Worm (Caenorhabditis elegans) whole organism, late embryonic: ENCODE measurements around the gene sma-2.

Experiments used
- C08G9.2 ChIP-seq: sonication (generic microtip); optimal IDR thresholded peaks from 2 replicates; lab custom pipeline; 2016; ENCODE audit warnings: mild to moderate bottlenecking, missing genetic modification characterization, moderate library complexity, missing compliant biosample characterization
- C38D4.7 ChIP-seq: fragments of 200-800 bp; sonication (Bioruptor generic); optimal IDR thresholded peaks from 2 replicates; lab custom pipeline; 2018; ENCODE audit warnings: mild to moderate bottlenecking, missing genetic modification characterization, moderate library complexity, missing compliant biosample characterization
- T23F11.4 ChIP-seq: fragments of 200-800 bp; sonication (Bioruptor generic); optimal IDR thresholded peaks from 2 replicates; lab custom pipeline; 2018; ENCODE audit warnings: mild to moderate bottlenecking, missing genetic modification characterization, missing compliant biosample characterization
- Y22D7AL.16 ChIP-seq: sonication (generic microtip); optimal IDR thresholded peaks from 2 replicates; lab custom pipeline; 2016; ENCODE audit warnings: missing genetic modification characterization, missing compliant biosample characterization
- ceh-14 ChIP-seq: sonication (generic microtip); optimal IDR thresholded peaks from 2 replicates; lab custom pipeline; 2016; ENCODE audit warnings: missing genotype, missing genetic modification characterization, missing compliant biosample characterization
- ceh-18 ChIP-seq: sonication (generic microtip); optimal IDR thresholded peaks from 2 replicates; lab custom pipeline; 2016; ENCODE audit warnings: missing genetic modification characterization, missing compliant biosample characterization
- ceh-22 ChIP-seq: sonication (generic microtip); optimal IDR thresholded peaks from 2 replicates; lab custom pipeline; 2017; ENCODE audit warnings: missing biosample characterization, missing genetic modification characterization
- ceh-30 ChIP-seq: fragments of 150-350 bp; optimal IDR thresholded peaks from 2 replicates; lab custom pipeline; 2014; ENCODE audit warnings: missing biosample characterization, missing genetic modification characterization
- ceh-31 ChIP-seq: sonication (generic microtip); optimal IDR thresholded peaks from 2 replicates; lab custom pipeline; 2016; ENCODE audit warnings: missing genetic modification characterization, missing compliant biosample characterization
- ceh-34 ChIP-seq: sonication (generic microtip); optimal IDR thresholded peaks from 2 replicates; lab custom pipeline; 2016; ENCODE audit warnings: mild to moderate bottlenecking, missing genetic modification characterization, missing compliant biosample characterization
- ceh-6 ChIP-seq: fragments of 200-800 bp; sonication (Bioruptor generic); optimal IDR thresholded peaks from 2 replicates; lab custom pipeline; 2018; ENCODE audit warnings: mild to moderate bottlenecking, missing genetic modification characterization, missing compliant biosample characterization
- ceh-9 ChIP-seq: sonication (generic microtip); optimal IDR thresholded peaks from 2 replicates; lab custom pipeline; 2016; ENCODE audit warnings: mild to moderate bottlenecking, missing genetic modification characterization, inconsistent platforms, missing compliant biosample characterization
- elt-2 ChIP-seq: sonication (generic microtip); optimal IDR thresholded peaks from 2 replicates; lab custom pipeline; 2016; ENCODE audit warnings: missing genetic modification reagents, missing genetic modification characterization, missing compliant biosample characterization
- fkh-10 ChIP-seq: fragments of 150-350 bp; optimal IDR thresholded peaks from 2 replicates; lab custom pipeline; 2014; ENCODE audit warnings: missing biosample characterization, missing genetic modification reagents, missing genetic modification characterization
- gmeb-2 ChIP-seq: sonication (generic microtip); optimal IDR thresholded peaks from 2 replicates; lab custom pipeline; 2016; ENCODE audit warnings: missing genetic modification characterization, inconsistent platforms, missing compliant biosample characterization
- hlh-15 ChIP-seq: sonication (generic microtip); optimal IDR thresholded peaks from 2 replicates; lab custom pipeline; 2016; ENCODE audit warnings: missing genetic modification characterization, missing compliant biosample characterization
- hlh-30 ChIP-seq: sonication (generic microtip); optimal IDR thresholded peaks from 2 replicates; lab custom pipeline; 2017; ENCODE audit warnings: antibody characterized with exemption, missing genetic modification characterization, missing compliant biosample characterization; ENCODE audit not compliant: insufficient read depth
- hlh-6 ChIP-seq: sonication (generic microtip); optimal IDR thresholded peaks from 2 replicates; lab custom pipeline; 2016; ENCODE audit warnings: missing genotype, missing genetic modification characterization, missing compliant biosample characterization
- hlh-8 ChIP-seq: sonication (generic microtip); optimal IDR thresholded peaks from 2 replicates; lab custom pipeline; 2016; ENCODE audit warnings: missing genotype, missing genetic modification characterization, missing compliant biosample characterization
- nfya-1 ChIP-seq: sonication (generic microtip); optimal IDR thresholded peaks from 2 replicates; lab custom pipeline; 2017; ENCODE audit warnings: missing genetic modification characterization, mild to moderate bottlenecking, missing compliant biosample characterization, antibody characterized with exemption, moderate library complexity
- odd-2 ChIP-seq: sonication (generic microtip); optimal IDR thresholded peaks from 2 replicates; lab custom pipeline; 2017; ENCODE audit warnings: antibody characterized with exemption, mild to moderate bottlenecking, missing genetic modification characterization, missing compliant biosample characterization
- pag-3 ChIP-seq: sonication (generic microtip); optimal IDR thresholded peaks from 2 replicates; lab custom pipeline; 2016; ENCODE audit warnings: missing compliant biosample characterization, missing genetic modification characterization, borderline replicate concordance
- pat-9 ChIP-seq: fragments of 200-800 bp; sonication (Bioruptor generic); optimal IDR thresholded peaks from 2 replicates; lab custom pipeline; 2018; ENCODE audit warnings: mild to moderate bottlenecking, missing genetic modification characterization, moderate library complexity, missing compliant biosample characterization
- pha-2 ChIP-seq: sonication (generic microtip); optimal IDR thresholded peaks from 2 replicates; lab custom pipeline; 2017; ENCODE audit warnings: mild to moderate bottlenecking, missing genetic modification characterization, missing compliant biosample characterization
- sdc-2 ChIP-seq: sonication (generic microtip); optimal IDR thresholded peaks from 2 replicates; lab custom pipeline; 2016; ENCODE audit warnings: missing genotype, missing genetic modification characterization, missing compliant biosample characterization
- sox-2 ChIP-seq: fragments of 200-800 bp; sonication (Bioruptor generic); IDR thresholded peaks from 2 replicates; pipeline ENCODE4 v1.3.6; 2022; ENCODE audit warnings: missing genetic modification reagents, missing genetic modification characterization, missing compliant biosample characterization
- sox-4 ChIP-seq: sonication (generic microtip); optimal IDR thresholded peaks from 2 replicates; lab custom pipeline; 2017; ENCODE audit warnings: mild to moderate bottlenecking, missing genetic modification characterization, inconsistent platforms, missing compliant biosample characterization
- syd-9 ChIP-seq: sonication (generic microtip); optimal IDR thresholded peaks from 2 replicates; lab custom pipeline; 2016; ENCODE audit warnings: mild to moderate bottlenecking, missing genetic modification characterization, moderate library complexity, missing compliant biosample characterization
- tbx-2 ChIP-seq: sonication (generic microtip); optimal IDR thresholded peaks from 2 replicates; lab custom pipeline; 2016; ENCODE audit warnings: missing genetic modification characterization, missing compliant biosample characterization
- ttx-3 ChIP-seq: sonication (generic microtip); optimal IDR thresholded peaks from 2 replicates; lab custom pipeline; 2016; ENCODE audit warnings: missing genetic modification reagents, missing genetic modification characterization, missing compliant biosample characterization
- unc-42 ChIP-seq: sonication (generic microtip); optimal IDR thresholded peaks from 2 replicates; lab custom pipeline; 2016; ENCODE audit warnings: missing genotype, missing genetic modification characterization, missing compliant biosample characterization
- unc-55 ChIP-seq: sonication (generic microtip); optimal IDR thresholded peaks from 2 replicates; lab custom pipeline; 2017; ENCODE audit warnings: missing biosample characterization, missing genetic modification reagents, missing genetic modification characterization
- zip-5 ChIP-seq: sonication (generic microtip); optimal IDR thresholded peaks from 2 replicates; lab custom pipeline; 2016; ENCODE audit warnings: missing genetic modification characterization, missing compliant biosample characterization

sma-2 gene

ce11 chrIII:8782080-8782479 is 32.6 kb downstream of the sma-2 start:
- TF ChIP-seq ceh-31 (tag; lab: Kevin White, UChicago): peak; percentile 14
- no peak for TF ChIP-seq ceh-22
- TF ChIP-seq ceh-34: no peak

ce11 chrIII:8782744-8783143 is 33.3 kb downstream of the sma-2 start:
- TF ChIP-seq C08G9.2 (no peak), syd-9 (tag; lab: Kevin White, UChicago) (no peak), sox-4 (tag; lab: Kevin White, UChicago) (no peak), ceh-31 (tag; lab: Kevin White, UChicago) (no peak), ceh-9 (tag; lab: Kevin White, UChicago) (no peak), pag-3 (no peak), ttx-3 (no peak), T23F11.4 (no peak)

- TF ChIP-seq elt-2 (tag; lab: Kevin White, UChicago): no peak
- TF ChIP-seq ceh-18 (tag; lab: Kevin White, UChicago): peak; percentile 9
These were observed 35.0 kb downstream of the sma-2 start for ce11 chrIII:8784500-8784899.

- TF ChIP-seq hlh-15 (no peak), fkh-10 (GFP tag; lab: Kevin White, UChicago) (no peak), Y22D7AL.16 (no peak), C38D4.7 (GFP tag; lab: Kevin White, UChicago) (no peak), pat-9 (tag; lab: Kevin White, UChicago) (no peak), hlh-30 (peak; percentile 58), ceh-30 (tag; lab: Kevin White, UChicago) (no peak), sox-2 (GFP tag; lab: Robert Waterston, UW) (no peak), pag-3 (no peak), unc-55 (no peak), hlh-8 (tag; lab: Kevin White, UChicago) (no peak), ceh-6 (GFP tag; lab: Kevin White, UChicago) (no peak), ceh-18 (tag; lab: Kevin White, UChicago) (peak; percentile 65), odd-2 (no peak)
These were observed 35.9 kb downstream of the sma-2 start for ce11 chrIII:8785426-8785825.

- TF ChIP-seq zip-5 (tag; lab: Kevin White, UChicago) (no peak), nfya-1 (tag; lab: Kevin White, UChicago) (no peak), C08G9.2 (no peak), sdc-2 (no peak), hlh-6 (tag; lab: Kevin White, UChicago) (no peak), sox-2 (GFP tag; lab: Robert Waterston, UW) (no peak), pha-2 (tag; lab: Kevin White, UChicago) (no peak), gmeb-2 (no peak), ceh-6 (GFP tag; lab: Kevin White, UChicago) (no peak)
These were observed 36.6 kb downstream of the sma-2 start, which contains the start of gene K02D10.8 for ce11 chrIII:8786077-8786476. TSS of gene K02D10.8 (plus strand) at chrIII:8786377.

- TF ChIP-seq ceh-31 (tag; lab: Kevin White, UChicago): peak; percentile 29
- TF ChIP-seq ceh-9 (tag; lab: Kevin White, UChicago): no peak
- peak; percentile 17 for TF ChIP-seq ceh-14 (tag; lab: Kevin White, UChicago)
- peak; percentile 14 for TF ChIP-seq unc-42
- peak; percentile 32 for TF ChIP-seq tbx-2
These were observed 39.2 kb downstream of the sma-2 start for ce11 chrIII:8788690-8789089.
